Fruit fly (Drosophila melanogaster) whole organism, embryonic: Measurements from ENCODE around the gene FucTA.

Experiments used
- Atf-2 ChIP-seq: fragments of 200-800 bp; sonication (Bioruptor generic); optimal IDR thresholded peaks from 2 replicates; lab custom pipeline; 2016; ENCODE audit warnings: missing biosample characterization, missing genetic modification characterization
- BtbVII ChIP-seq: fragments of 200-800 bp; sonication (Bioruptor generic); optimal IDR thresholded peaks from 3 replicates; lab custom pipeline; 2017; ENCODE audit warnings: missing biosample characterization, mild to moderate bottlenecking, missing genetic modification characterization
- CG10565 ChIP-seq: fragments of 200-800 bp; sonication (Bioruptor generic); optimal IDR thresholded peaks from 3 replicates; lab custom pipeline; 2016; ENCODE audit warnings: missing biosample characterization, mild to moderate bottlenecking, missing genetic modification characterization
- CG11093 ChIP-seq: fragments of 200-800 bp; sonication (Bioruptor generic); IDR thresholded peaks from 3 replicates; pipeline ENCODE4 v1.3.6; 2022; ENCODE audit warnings: missing biosample characterization, missing genetic modification characterization
- CG11504 ChIP-seq: fragments of 200-800 bp; sonication (Bioruptor generic); optimal IDR thresholded peaks from 3 replicates; lab custom pipeline; 2019; ENCODE audit warnings: missing biosample characterization, mild to moderate bottlenecking, missing genetic modification characterization, moderate library complexity
- CG12219 ChIP-seq: fragments of 200-800 bp; sonication (Bioruptor generic); optimal IDR thresholded peaks from 3 replicates; lab custom pipeline; 2018; ENCODE audit warnings: missing biosample characterization, mild to moderate bottlenecking, missing genetic modification characterization
- CG14441 ChIP-seq: fragments of 200-800 bp; sonication (Bioruptor generic); IDR thresholded peaks from 2 replicates; pipeline ENCODE4 v1.3.6; 2022; ENCODE audit warnings: missing biosample characterization, missing genetic modification characterization
- CG15011 ChIP-seq: fragments of 200-800 bp; sonication (Bioruptor generic); optimal IDR thresholded peaks from 3 replicates; lab custom pipeline; 2018; ENCODE audit warnings: missing biosample characterization, mild to moderate bottlenecking, missing genetic modification characterization
- CG18476 ChIP-seq: fragments of 200-800 bp; sonication (Bioruptor generic); optimal IDR thresholded peaks from 2 replicates; lab custom pipeline; 2016; ENCODE audit warnings: missing biosample characterization, mild to moderate bottlenecking, missing genetic modification characterization
- CG2129 ChIP-seq: fragments of 200-800 bp; sonication (Bioruptor generic); IDR thresholded peaks from 2 replicates; pipeline ENCODE4 v1.3.6; 2022; ENCODE audit warnings: missing biosample characterization, missing genetic modification characterization; ENCODE audit not compliant: partially characterized antibody
- CG2875 ChIP-seq: fragments of 200-800 bp; sonication (Bioruptor generic); optimal IDR thresholded peaks from 2 replicates; lab custom pipeline; 2017; ENCODE audit warnings: missing biosample characterization, mild to moderate bottlenecking, missing genetic modification characterization, missing genetic modification reagents
- CG4730 ChIP-seq: fragments of 200-800 bp; sonication (Bioruptor generic); IDR thresholded peaks from 2 replicates; pipeline ENCODE4 v1.3.6; 2022; ENCODE audit warnings: missing biosample characterization, missing genetic modification characterization
- CG7271 ChIP-seq: fragments of 200-800 bp; sonication (Bioruptor generic); optimal IDR thresholded peaks from 2 replicates; lab custom pipeline; 2018; ENCODE audit warnings: missing biosample characterization, mild to moderate bottlenecking, missing genetic modification characterization, moderate library complexity
- H15 ChIP-seq: fragments of 200-800 bp; sonication (Bioruptor generic); IDR thresholded peaks from 3 replicates; pipeline ENCODE4 v1.3.6; 2022; ENCODE audit warnings: missing biosample characterization, missing genetic modification characterization
- H2.0 ChIP-seq: fragments of 200-800 bp; sonication (Bioruptor generic); IDR thresholded peaks from 2 replicates; pipeline ENCODE4 v1.3.6; 2022; ENCODE audit warnings: missing biosample characterization, missing genetic modification characterization
- HLH4C ChIP-seq: fragments of 200-800 bp; sonication (Bioruptor generic); IDR thresholded peaks from 3 replicates; pipeline ENCODE4 v1.3.6; 2022; ENCODE audit warnings: missing biosample characterization, missing genetic modification characterization; ENCODE audit not compliant: partially characterized antibody
- Hand ChIP-seq: fragments of 200-800 bp; sonication (Bioruptor generic); optimal IDR thresholded peaks from 2 replicates; lab custom pipeline; 2017; ENCODE audit warnings: mild to moderate bottlenecking, missing biosample characterization, missing genetic modification reagents, missing genetic modification characterization
- Jarid2 ChIP-seq: fragments of 200-800 bp; sonication (Bioruptor generic); optimal IDR thresholded peaks from 3 replicates; lab custom pipeline; 2017; ENCODE audit warnings: mild to moderate bottlenecking, missing biosample characterization, missing genetic modification reagents, missing genetic modification characterization
- MTF-1 ChIP-seq: fragments of 200-800 bp; sonication (Bioruptor generic); optimal IDR thresholded peaks from 2 replicates; lab custom pipeline; 2018; ENCODE audit warnings: missing biosample characterization, mild to moderate bottlenecking, missing genetic modification characterization, borderline replicate concordance
- Mes4 ChIP-seq: fragments of 200-800 bp; sonication (Bioruptor generic); optimal IDR thresholded peaks from 2 replicates; lab custom pipeline; 2016; ENCODE audit warnings: missing biosample characterization, missing genetic modification characterization
- Pdp1 ChIP-seq, 2 experiments: fragments of 200-800 bp; sonication (Bioruptor generic); optimal IDR thresholded peaks; 3 replicates each; lab custom pipeline; 2016; ENCODE audit warnings: missing biosample characterization in 2 of 2, missing genetic modification characterization in 2 of 2, mild to moderate bottlenecking in 1 of 2, moderate library complexity in 1 of 2
- Scr ChIP-seq: fragments of 200-800 bp; sonication (Bioruptor generic); IDR thresholded peaks from 2 replicates; pipeline ENCODE4 v1.3.6; 2022; ENCODE audit warnings: missing biosample characterization, missing genetic modification characterization; ENCODE audit not compliant: partially characterized antibody
- Usf ChIP-seq: fragments of 200-800 bp; sonication (Bioruptor generic); optimal IDR thresholded peaks from 2 replicates; lab custom pipeline; 2017; ENCODE audit warnings: missing genotype, missing biosample characterization, missing genetic modification characterization
- Xrp1 ChIP-seq: fragments of 200-800 bp; sonication (Bioruptor generic); IDR thresholded peaks from 2 replicates; pipeline ENCODE4 v1.3.6; 2022; ENCODE audit warnings: missing biosample characterization, missing genetic modification characterization
- al ChIP-seq: fragments of 200-800 bp; sonication (Bioruptor generic); IDR thresholded peaks from 2 replicates; pipeline ENCODE4 v1.3.6; 2022; ENCODE audit warnings: missing biosample characterization, missing genetic modification characterization
- bcd ChIP-seq: fragments of 200-800 bp; sonication (Bioruptor generic); optimal IDR thresholded peaks from 2 replicates; lab custom pipeline; 2017; ENCODE audit warnings: missing biosample characterization, mild to moderate bottlenecking, missing genetic modification characterization
- bigmax ChIP-seq: fragments of 200-800 bp; sonication (Bioruptor generic); optimal IDR thresholded peaks from 2 replicates; lab custom pipeline; 2018; ENCODE audit warnings: missing biosample characterization, mild to moderate bottlenecking, missing genetic modification characterization
- corto ChIP-seq: fragments of 200-800 bp; sonication (Bioruptor generic); optimal IDR thresholded peaks from 2 replicates; lab custom pipeline; 2016; ENCODE audit warnings: missing biosample characterization, mild to moderate bottlenecking, missing genetic modification characterization, moderate library complexity
- crp ChIP-seq, 2 experiments: fragments of 200-800 bp; sonication (Bioruptor generic); optimal IDR thresholded peaks; 2 replicates in 1 of 2; 3 replicates in 1 of 2; lab custom pipeline; 2017; ENCODE audit warnings: missing biosample characterization in 2 of 2, missing genetic modification characterization in 2 of 2, mild to moderate bottlenecking in 1 of 2, moderate library complexity in 1 of 2
- grn ChIP-seq: fragments of 200-800 bp; sonication (Bioruptor generic); optimal IDR thresholded peaks from 3 replicates; lab custom pipeline; 2017; ENCODE audit warnings: missing biosample characterization, missing genetic modification characterization
- jigr1 ChIP-seq: fragments of 200-800 bp; sonication (Bioruptor generic); IDR thresholded peaks from 3 replicates; pipeline ENCODE4 v1.3.6; 2022; ENCODE audit warnings: missing biosample characterization, missing genetic modification characterization
- lab ChIP-seq: fragments of 200-800 bp; sonication (Bioruptor generic); optimal IDR thresholded peaks from 3 replicates; lab custom pipeline; 2017; ENCODE audit warnings: missing biosample characterization, missing genetic modification characterization, mild to moderate bottlenecking, moderate library complexity, missing genetic modification reagents
- lmd ChIP-seq: fragments of 200-800 bp; sonication (Bioruptor generic); IDR thresholded peaks from 2 replicates; pipeline ENCODE4 v1.3.6; 2022; ENCODE audit warnings: missing biosample characterization, missing genetic modification characterization
- p53 ChIP-seq: fragments of 200-800 bp; sonication (Bioruptor generic); optimal IDR thresholded peaks from 2 replicates; lab custom pipeline; 2016; ENCODE audit warnings: missing biosample characterization, missing genetic modification characterization
- pita ChIP-seq: fragments of 200-800 bp; sonication (Bioruptor generic); optimal IDR thresholded peaks from 2 replicates; lab custom pipeline; 2017; ENCODE audit warnings: missing biosample characterization, mild to moderate bottlenecking, missing genetic modification characterization
- prd ChIP-seq, 3 experiments: fragments of >200 bp in 2 of 3; fragments of 200-800 bp in 1 of 3; sonication (Bioruptor generic) in 1 of 3; optimal IDR thresholded peaks in 2 of 3; IDR thresholded peaks in 1 of 3; 2 replicates in 2 of 3; 3 replicates in 1 of 3; pipeline versions ENCODE4 v1.3.6 to Lab custom; 2017 to 2022; ENCODE audit warnings: missing biosample characterization in 1 of 3, missing genetic modification characterization in 1 of 3
- sens ChIP-seq: fragments of 200-800 bp; sonication (Bioruptor generic); peaks from one replicate; lab custom pipeline; 2016; ENCODE audit warnings: missing biosample characterization, missing genetic modification characterization
- slp2 ChIP-seq: fragments of 200-800 bp; sonication (Bioruptor generic); optimal IDR thresholded peaks from 2 replicates; lab custom pipeline; 2016; ENCODE audit warnings: missing biosample characterization, missing genetic modification characterization
- stc ChIP-seq: fragments of 200-800 bp; sonication (Bioruptor generic); IDR thresholded peaks from 2 replicates; pipeline ENCODE4 v1.3.6; 2022; ENCODE audit warnings: missing biosample characterization, missing genetic modification characterization
- tap ChIP-seq: fragments of 200-800 bp; optimal IDR thresholded peaks from 3 replicates; lab custom pipeline; 2019; ENCODE audit warnings: missing biosample characterization, mild to moderate bottlenecking, missing genetic modification characterization, moderate library complexity
- tin ChIP-seq: fragments of 200-800 bp; sonication (Bioruptor generic); optimal IDR thresholded peaks from 3 replicates; lab custom pipeline; 2016; ENCODE audit warnings: missing biosample characterization, missing genetic modification characterization
- tna ChIP-seq: fragments of 200-800 bp; sonication (Bioruptor generic); IDR thresholded peaks from 2 replicates; pipeline ENCODE4 v1.3.6; 2022; ENCODE audit warnings: missing biosample characterization, missing genetic modification characterization; ENCODE audit not compliant: partially characterized antibody
- toy ChIP-seq: fragments of 200-800 bp; sonication (Bioruptor generic); IDR thresholded peaks from 2 replicates; pipeline ENCODE4 v1.3.6; 2022; ENCODE audit warnings: missing biosample characterization, missing genetic modification characterization
- wor ChIP-seq: fragments of 200-800 bp; sonication (Bioruptor generic); IDR thresholded peaks from 2 replicates; pipeline ENCODE4 v1.3.6; 2022; ENCODE audit warnings: missing biosample characterization, missing genetic modification characterization
- yki ChIP-seq: fragments of >200 bp; optimal IDR thresholded peaks from 3 replicates; lab custom pipeline; 2018
- zen2 ChIP-seq: fragments of 200-800 bp; sonication (Bioruptor generic); IDR thresholded peaks from 3 replicates; pipeline ENCODE4 v1.3.6; 2022; ENCODE audit warnings: missing biosample characterization, missing genetic modification characterization; ENCODE audit not compliant: partially characterized antibody
- zf30C ChIP-seq: fragments of 200-800 bp; sonication (Bioruptor generic); optimal IDR thresholded peaks from 3 replicates; lab custom pipeline; 2018; ENCODE audit warnings: missing biosample characterization, mild to moderate bottlenecking, missing genetic modification characterization
- zfh2 ChIP-seq: fragments of 200-800 bp; sonication (Bioruptor generic); optimal IDR thresholded peaks from 2 replicates; lab custom pipeline; 2016; ENCODE audit warnings: missing biosample characterization, missing genetic modification characterization

Gene FucTA

DNA sequence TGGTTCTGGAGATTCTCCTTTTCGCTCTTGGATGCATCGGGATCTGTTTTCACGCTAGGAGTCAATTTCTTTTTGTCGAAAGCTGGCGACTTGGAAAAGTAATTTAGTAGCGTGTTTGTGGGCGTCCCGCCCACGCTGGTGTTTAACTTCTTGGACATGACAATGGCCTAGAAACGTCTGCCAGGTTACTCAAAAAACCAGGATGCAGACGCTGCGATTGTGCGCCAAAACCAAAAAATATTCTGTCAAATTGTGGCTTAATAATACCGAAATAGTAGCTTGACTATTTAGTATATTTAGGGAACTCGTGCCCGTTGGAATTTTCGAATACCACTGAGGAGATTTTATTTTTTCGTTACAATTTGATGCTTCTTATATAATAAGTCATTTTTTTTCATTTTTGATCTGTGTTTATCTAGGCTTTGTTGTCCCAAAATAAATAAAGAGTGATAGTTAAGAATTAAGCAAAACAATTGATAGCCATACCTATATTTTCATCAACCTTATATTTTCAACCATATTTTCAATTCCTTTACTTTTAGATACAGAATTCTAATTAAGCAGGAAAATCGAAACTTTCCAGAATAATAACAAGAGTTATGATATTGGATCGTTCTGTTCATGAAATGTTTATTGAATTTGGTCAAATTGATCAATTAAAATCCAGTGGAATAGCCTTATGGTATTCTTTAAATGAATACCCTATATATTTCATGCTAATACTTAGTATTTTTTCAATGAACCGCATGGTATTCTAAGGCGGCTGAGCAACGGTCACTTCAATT lies 11.6 kb downstream of the FucTA start, which contains the start of the genes Msh6 and Prp31 (continued):
- peak; percentile 41 for TF ChIP-seq Mes4 (GFP tag; lab: Kevin White, UChicago)
- peak; percentile 25 for TF ChIP-seq zfh2 (GFP tag; lab: Kevin White, UChicago)
- no peak for TF ChIP-seq CG7271
- TF ChIP-seq zen2 (GFP tag; lab: Robert Waterston, UW), result no peak
- TF ChIP-seq CG15011 (GFP tag; lab: Kevin White, UChicago), result peak; percentile 28
- peak; percentile 32 for TF ChIP-seq CG18476 (GFP tag; lab: Kevin White, UChicago)
- TF ChIP-seq lmd, result peak; percentile 58
- TF ChIP-seq HLH4C (GFP tag; lab: Robert Waterston, UW), result no peak
- TF ChIP-seq CG12219 (GFP tag; lab: Kevin White, UChicago), result no peak
- TF ChIP-seq grn (GFP tag; lab: Kevin White, UChicago), result no peak
- peak; percentile 93 for TF ChIP-seq sens (GFP tag; lab: Kevin White, UChicago)
- TF ChIP-seq Xrp1 (GFP tag; lab: Robert Waterston, UW), result peak; percentile 40; the same call in 1 of the 2 replicates
- TF ChIP-seq H15 (GFP tag; lab: Robert Waterston, UW), result peak; percentile 27; the same call in 1 of the 3 replicates
- no peak for TF ChIP-seq Scr
- peak; percentile 65 for TF ChIP-seq Usf (GFP tag; lab: Kevin White, UChicago)
- TF ChIP-seq MTF-1 (GFP tag; lab: Kevin White, UChicago), result no peak
- no peak for TF ChIP-seq CG2129 (GFP tag; lab: Robert Waterston, UW)
- no peak for TF ChIP-seq tna (GFP tag; lab: Robert Waterston, UW)
- no peak for TF ChIP-seq Hand (GFP tag; lab: Kevin White, UChicago)
- no peak; the same call in 1 of the 2 replicates for TF ChIP-seq wor
- no peak for TF ChIP-seq Jarid2
- TF ChIP-seq toy, result no peak
- TF ChIP-seq crp (GFP tag; optimal IDR thresholded peaks at IDR 0.05; lab: Kevin White, UChicago), result peak in 1 of 2 experiments; percentile 28
- no peak for TF ChIP-seq p53
- peak; percentile 58 to 94 for TF ChIP-seq Pdp1 (GFP tag; optimal IDR thresholded peaks at IDR 0.05; lab: Kevin White, UChicago)
- peak; percentile 70 for TF ChIP-seq tin (GFP tag; lab: Kevin White, UChicago)
- peak; percentile 70 for TF ChIP-seq Atf-2
- TF ChIP-seq al, result peak; percentile 30
- TF ChIP-seq prd (optimal IDR thresholded peaks at IDR 0.05; lab: Kevin White, UChicago), result no peak
- TF ChIP-seq prd (GFP tag; IDR thresholded peaks at IDR 0.05; lab: Robert Waterston, UW), result peak; percentile 70
- no peak for TF ChIP-seq yki
- peak; percentile 69 for TF ChIP-seq CG14441
- no peak for TF ChIP-seq CG11093 (GFP tag; lab: Robert Waterston, UW)
- TF ChIP-seq zf30C (GFP tag; lab: Kevin White, UChicago), result no peak
- no peak; the same call in 2 of the 3 replicates for TF ChIP-seq jigr1
- TF ChIP-seq CG4730 (GFP tag; lab: Robert Waterston, UW), result no peak
- TF ChIP-seq bigmax (GFP tag; lab: Kevin White, UChicago), result no peak
- peak; percentile 74 for TF ChIP-seq bcd (GFP tag; lab: Kevin White, UChicago)
- peak; percentile 6; the same call in 1 of the 2 replicates for TF ChIP-seq stc (GFP tag; lab: Robert Waterston, UW)
- no peak for TF ChIP-seq pita (GFP tag; lab: Kevin White, UChicago)
- no peak for TF ChIP-seq corto (GFP tag; lab: Kevin White, UChicago)
- TF ChIP-seq BtbVII (GFP tag; lab: Kevin White, UChicago), result no peak
- TF ChIP-seq CG2875 (GFP tag; lab: Kevin White, UChicago), result no peak
- peak; percentile 40 for TF ChIP-seq tap (tag; lab: Kevin White, UChicago)
- no peak for TF ChIP-seq lab
- peak; percentile 75 for TF ChIP-seq slp2 (GFP tag; lab: Kevin White, UChicago)
- TF ChIP-seq H2.0 (GFP tag; lab: Robert Waterston, UW), result 0 out of 2 replicates have a peak, but pooled peaks have one; percentile 32
- no peak for TF ChIP-seq CG11504 (tag; lab: Kevin White, UChicago)
- TF ChIP-seq CG10565 (GFP tag; lab: Kevin White, UChicago), result no peak
